Worm (Caenorhabditis elegans) whole organism, late embryonic: ENCODE results near the gene Y75B8A.34.

Source experiments
- dve-1 ChIP-seq: sonication (generic microtip); optimal IDR thresholded peaks from 2 replicates; lab custom pipeline; 2017; ENCODE audit warnings: antibody characterized with exemption, mild to moderate bottlenecking, missing genetic modification characterization, missing compliant biosample characterization
- mec-3 ChIP-seq: sonication (generic microtip); optimal IDR thresholded peaks from 2 replicates; lab custom pipeline; 2016; ENCODE audit warnings: borderline replicate concordance, missing genetic modification characterization, missing compliant biosample characterization
- nfya-1 ChIP-seq: sonication (generic microtip); optimal IDR thresholded peaks from 2 replicates; lab custom pipeline; 2017; ENCODE audit warnings: missing genetic modification characterization, mild to moderate bottlenecking, missing compliant biosample characterization, antibody characterized with exemption, moderate library complexity
- sox-4 ChIP-seq: sonication (generic microtip); optimal IDR thresholded peaks from 2 replicates; lab custom pipeline; 2017; ENCODE audit warnings: mild to moderate bottlenecking, missing genetic modification characterization, inconsistent platforms, missing compliant biosample characterization

DNA sequence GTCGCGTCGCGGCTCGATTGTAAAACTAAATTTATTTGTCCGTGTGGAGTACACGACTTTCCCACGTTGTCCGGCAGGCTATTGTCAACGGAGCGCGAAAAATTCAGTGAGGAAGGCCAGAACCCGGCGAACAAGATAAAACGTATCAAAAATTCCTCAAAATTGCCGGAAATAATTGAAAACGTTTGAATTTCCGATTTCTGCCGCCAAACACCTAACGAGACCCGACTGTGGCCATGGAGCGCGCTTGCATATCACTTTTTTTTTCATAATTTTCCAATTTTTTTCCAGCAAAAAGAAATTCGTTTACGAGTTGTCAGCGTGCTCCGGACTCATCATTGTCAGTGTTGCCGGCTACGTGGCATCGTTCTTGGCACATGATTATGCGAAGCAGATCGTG, 39.1 kb downstream of the Y75B8A.34 start:
- TF ChIP-seq nfya-1 (no peak), dve-1 (tag; lab: Kevin White, UChicago) (no peak), mec-3 (tag; lab: Kevin White, UChicago) (no peak), sox-4 (no peak)
